ENCODE assay signal across 1 fruit fly cellular context in genomic region chr2L:19430343-19430742, dm6.
TF ChIP-seq lines count a peak whose summit lies in the region.

Gene RtcB (plus strand): TSS chr2L:19430643.

TF ChIP-seq in whole organism, embryonic, 481 proteins besides CTCF, POLR2A, EP300 and RAD21 (continued from another document and continues in another):
- TF ChIP-seq CG17829 (tag; optimal IDR thresholded peaks at IDR 0.05; lab: Kevin White, UChicago) (peak; percentile 18), CG11456 (GFP tag; IDR thresholded peaks at IDR 0.05; lab: Robert Waterston, UW) (no peak), CHES-1-like (GFP tag; optimal IDR thresholded peaks at IDR 0.05; lab: Kevin White, UChicago) (no peak), CG4820 (GFP tag; optimal IDR thresholded peaks at IDR 0.05; lab: Kevin White, UChicago) (no peak), CG7271 (tag; optimal IDR thresholded peaks at IDR 0.05; lab: Kevin White, UChicago) (no peak), Rfx (GFP tag; IDR thresholded peaks at IDR 0.05; lab: Robert Waterston, UW) (no peak; the same call in 1 of the 2 replicates), phol (tag; optimal IDR thresholded peaks at IDR 0.05; lab: Kevin White, UChicago) (peak; percentile 54), pnt (GFP tag; optimal IDR thresholded peaks at IDR 0.05; lab: Kevin White, UChicago) (no peak), disco-r (GFP tag; optimal IDR thresholded peaks at IDR 0.05; lab: Kevin White, UChicago) (no peak), C15 (GFP tag; IDR thresholded peaks at IDR 0.05; lab: Robert Waterston, UW) (no peak), tll (GFP tag; optimal IDR thresholded peaks at IDR 0.05; lab: Kevin White, UChicago) (no peak), H15 (GFP tag; IDR thresholded peaks at IDR 0.05; lab: Robert Waterston, UW) (no peak), psq (GFP tag; optimal IDR thresholded peaks at IDR 0.05; lab: Kevin White, UChicago) (no peak), mam (GFP tag; optimal IDR thresholded peaks at IDR 0.05; lab: Kevin White, UChicago) (no peak), Nf-YA (GFP tag; IDR thresholded peaks at IDR 0.05; lab: Robert Waterston, UW) (no peak), ken (GFP tag; IDR thresholded peaks at IDR 0.05; lab: Robert Waterston, UW) (no peak), dmrt11E (tag; optimal IDR thresholded peaks at IDR 0.05; lab: Kevin White, UChicago) (no peak), Trl (optimal IDR thresholded peaks at IDR 0.05; lab: Kevin White, UChicago) (no peak), Trl (GFP tag; optimal IDR thresholded peaks at IDR 0.05; lab: Kevin White, UChicago) (no peak), aop (GFP tag; IDR thresholded peaks at IDR 0.05; lab: Robert Waterston, UW) (no peak), crp (GFP tag; optimal IDR thresholded peaks at IDR 0.05; lab: Kevin White, UChicago) (peak in 1 of 2 experiments; percentile 66), sens (GFP tag; lab: Kevin White, UChicago) (peak; percentile 38), CG4854 (GFP tag; optimal IDR thresholded peaks at IDR 0.05; lab: Kevin White, UChicago) (no peak), dpn (GFP tag; optimal IDR thresholded peaks at IDR 0.05; lab: Kevin White, UChicago) (no peak), sna (GFP tag; IDR thresholded peaks at IDR 0.05; lab: Robert Waterston, UW; ENCODE audit: partially characterized antibody) (peak; percentile 98), CG10431 (GFP tag; optimal IDR thresholded peaks at IDR 0.05; lab: Kevin White, UChicago) (no peak), CG2120 (GFP tag; optimal IDR thresholded peaks at IDR 0.05; lab: Kevin White, UChicago) (peak; percentile 30), CG13287 (GFP tag; IDR thresholded peaks at IDR 0.05; lab: Robert Waterston, UW; ENCODE audit: partially characterized antibody) (peak; percentile 97), Dip3 (GFP tag; optimal IDR thresholded peaks at IDR 0.05; lab: Kevin White, UChicago) (no peak), CG2199 (GFP tag; IDR thresholded peaks at IDR 0.05; lab: Robert Waterston, UW) (no peak), CG14667 (GFP tag; IDR thresholded peaks at IDR 0.05; lab: Robert Waterston, UW) (no peak), crc (GFP tag; optimal IDR thresholded peaks at IDR 0.05; lab: Kevin White, UChicago) (no peak), Gug (GFP tag; IDR thresholded peaks at IDR 0.05; lab: Robert Waterston, UW) (no peak), CG17802 (tag; optimal IDR thresholded peaks at IDR 0.05; lab: Kevin White, UChicago) (peak; percentile 9), dysf (GFP tag; IDR thresholded peaks at IDR 0.05; lab: Robert Waterston, UW) (no peak), CG30431 (GFP tag; optimal IDR thresholded peaks at IDR 0.05; lab: Kevin White, UChicago) (no peak), jigr1 (GFP tag; IDR thresholded peaks at IDR 0.05; lab: Robert Waterston, UW) (no peak), Oli (tag; optimal IDR thresholded peaks at IDR 0.05; lab: Kevin White, UChicago) (no peak), br (optimal IDR thresholded peaks at IDR 0.05; lab: Kevin White, UChicago) (no peak), pb (GFP tag; optimal IDR thresholded peaks at IDR 0.05; lab: Kevin White, UChicago) (no peak), tna (GFP tag; IDR thresholded peaks at IDR 0.05; lab: Robert Waterston, UW; ENCODE audit: partially characterized antibody) (peak; percentile 91), CG17912 (GFP tag; optimal IDR thresholded peaks at IDR 0.05; lab: Kevin White, UChicago) (no peak), eve (GFP tag; optimal IDR thresholded peaks at IDR 0.05; lab: Kevin White, UChicago) (no peak), B-H1 (GFP tag; IDR thresholded peaks at IDR 0.05; lab: Robert Waterston, UW) (no peak), CG8924 (tag; optimal IDR thresholded peaks at IDR 0.05; lab: Kevin White, UChicago) (no peak), CG31365 (tag; optimal IDR thresholded peaks at IDR 0.05; lab: Kevin White, UChicago) (peak; percentile 97), Xbp1 (GFP tag; optimal IDR thresholded peaks at IDR 0.05; lab: Kevin White, UChicago) (no peak), YL-1 (GFP tag; optimal IDR thresholded peaks at IDR 0.05; lab: Kevin White, UChicago) (no peak), gce (GFP tag; IDR thresholded peaks at IDR 0.05; lab: Robert Waterston, UW) (no peak), MESR4 (GFP tag; optimal IDR thresholded peaks at IDR 0.05; lab: Kevin White, UChicago) (no peak), tin (GFP tag; optimal IDR thresholded peaks at IDR 0.05; lab: Kevin White, UChicago) (no peak), CG18764 (GFP tag; optimal IDR thresholded peaks at IDR 0.05; lab: Kevin White, UChicago) (no peak), her (GFP tag; optimal IDR thresholded peaks at IDR 0.05; lab: Kevin White, UChicago) (no peak), grn (GFP tag; optimal IDR thresholded peaks at IDR 0.05; lab: Kevin White, UChicago) (no peak), CG16813 (GFP tag; IDR thresholded peaks at IDR 0.05; lab: Robert Waterston, UW; ENCODE audit: partially characterized antibody) (peak; percentile 98), tgo (GFP tag; IDR thresholded peaks at IDR 0.05; lab: Robert Waterston, UW) (peak; percentile 15; the same call in 1 of the 3 replicates), seq (GFP tag; IDR thresholded peaks at IDR 0.05; lab: Robert Waterston, UW) (no peak), HmgZ (tag; optimal IDR thresholded peaks at IDR 0.05; lab: Kevin White, UChicago) (peak; percentile 61), Vsx1 (GFP tag; optimal IDR thresholded peaks at IDR 0.05; lab: Kevin White, UChicago) (no peak), wdn (GFP tag; IDR thresholded peaks at IDR 0.05; lab: Robert Waterston, UW) (no peak), CG7928 (GFP tag; optimal IDR thresholded peaks at IDR 0.05; lab: Kevin White, UChicago) (no peak), Pdp1 (GFP tag; optimal IDR thresholded peaks at IDR 0.05; lab: Kevin White, UChicago) (no peak), ftz-f1 (GFP tag; optimal IDR thresholded peaks at IDR 0.05; lab: Kevin White, UChicago) (no peak), HLHmδ (GFP tag; optimal IDR thresholded peaks at IDR 0.05; lab: Kevin White, UChicago) (no peak), dati (GFP tag; IDR thresholded peaks at IDR 0.05; lab: Robert Waterston, UW) (no peak), Deaf1 (tag; optimal IDR thresholded peaks at IDR 0.05; lab: Kevin White, UChicago) (no peak), Eip74EF (GFP tag; optimal IDR thresholded peaks at IDR 0.05; lab: Kevin White, UChicago) (no peak), chn (GFP tag; optimal IDR thresholded peaks at IDR 0.05; lab: Kevin White, UChicago) (no peak), BEAF-32 (GFP tag; optimal IDR thresholded peaks at IDR 0.05; lab: Kevin White, UChicago) (peak; percentile 97), run (tag; optimal IDR thresholded peaks at IDR 0.05; lab: Kevin White, UChicago) (no peak), CG14441 (GFP tag; IDR thresholded peaks at IDR 0.05; lab: Robert Waterston, UW) (no peak), ranshi (GFP tag; IDR thresholded peaks at IDR 0.05; lab: Robert Waterston, UW) (no peak), CG32532 (GFP tag; IDR thresholded peaks at IDR 0.05; lab: Robert Waterston, UW) (0 out of 2 replicates have a peak, but pooled peaks have one; percentile 21), CG12744 (GFP tag; optimal IDR thresholded peaks at IDR 0.05; lab: Kevin White, UChicago) (no peak), dan (GFP tag; IDR thresholded peaks at IDR 0.05; lab: Robert Waterston, UW) (no peak), lilli (GFP tag; optimal IDR thresholded peaks at IDR 0.05; lab: Kevin White, UChicago) (peak; percentile 17), ttk (GFP tag; IDR thresholded peaks at IDR 0.05; lab: Robert Waterston, UW) (no peak), insv (GFP tag; optimal IDR thresholded peaks at IDR 0.05; lab: Kevin White, UChicago) (peak in 1 of 2 experiments; percentile 55), ara (GFP tag; IDR thresholded peaks at IDR 0.05; lab: Robert Waterston, UW) (no peak), Sin3A (optimal IDR thresholded peaks at IDR 0.05; lab: Kevin White, UChicago) (peak; percentile 74), CG2678 (tag; optimal IDR thresholded peaks at IDR 0.05; lab: Kevin White, UChicago) (no peak), sc (optimal IDR thresholded peaks at IDR 0.05; lab: Kevin White, UChicago) (no peak), sc (GFP tag; optimal IDR thresholded peaks at IDR 0.05; lab: Kevin White, UChicago) (no peak), sens-2 (GFP tag; IDR thresholded peaks at IDR 0.05; lab: Robert Waterston, UW) (no peak), dmrt99B (tag; optimal IDR thresholded peaks at IDR 0.05; lab: Kevin White, UChicago) (no peak), gem (tag; optimal IDR thresholded peaks at IDR 0.05; lab: Kevin White, UChicago) (peak; percentile 19), Side (GFP tag; optimal IDR thresholded peaks at IDR 0.05; lab: Kevin White, UChicago) (no peak), Spps (tag; optimal IDR thresholded peaks at IDR 0.05; lab: Kevin White, UChicago) (no peak), nmo (GFP tag; optimal IDR thresholded peaks at IDR 0.05; lab: Kevin White, UChicago) (peak; percentile 74), zfh2 (GFP tag; optimal IDR thresholded peaks at IDR 0.05; lab: Kevin White, UChicago) (no peak), jumu (GFP tag; optimal IDR thresholded peaks at IDR 0.05; lab: Kevin White, UChicago) (no peak), crol (GFP tag; IDR thresholded peaks at IDR 0.05; lab: Robert Waterston, UW) (no peak), Opbp (GFP tag; IDR thresholded peaks at IDR 0.05; lab: Robert Waterston, UW; ENCODE audit: partially characterized antibody) (peak; percentile 93), CG11398 (GFP tag; optimal IDR thresholded peaks at IDR 0.05; lab: Kevin White, UChicago) (no peak), yki (optimal IDR thresholded peaks at IDR 0.05; lab: Kevin White, UChicago) (no peak), Bteb2 (GFP tag; optimal IDR thresholded peaks at IDR 0.05; lab: Kevin White, UChicago) (no peak), CG12155 (GFP tag; optimal IDR thresholded peaks at IDR 0.05; lab: Kevin White, UChicago) (no peak), Jarid2 (GFP tag; optimal IDR thresholded peaks at IDR 0.05; lab: Kevin White, UChicago) (no peak), CG2116 (GFP tag; optimal IDR thresholded peaks at IDR 0.05; lab: Kevin White, UChicago) (peak; percentile 64), CG3847 (GFP tag; IDR thresholded peaks at IDR 0.05; lab: Robert Waterston, UW) (no peak), CG4730 (GFP tag; IDR thresholded peaks at IDR 0.05; lab: Robert Waterston, UW) (no peak), E2f1 (GFP tag; IDR thresholded peaks at IDR 0.05; lab: Robert Waterston, UW) (no peak), mirr (GFP tag; optimal IDR thresholded peaks at IDR 0.05; lab: Kevin White, UChicago) (no peak), usp (GFP tag; optimal IDR thresholded peaks at IDR 0.05; lab: Kevin White, UChicago) (no peak), Dbx (GFP tag; IDR thresholded peaks at IDR 0.05; lab: Robert Waterston, UW) (0 out of 3 replicates have a peak, but pooled peaks have one; percentile 33), corto (GFP tag; optimal IDR thresholded peaks at IDR 0.05; lab: Kevin White, UChicago) (no peak), CG9609 (GFP tag; optimal IDR thresholded peaks at IDR 0.05; lab: Kevin White, UChicago) (no peak), ERR (GFP tag; optimal IDR thresholded peaks at IDR 0.05; lab: Kevin White, UChicago) (no peak), row (GFP tag; IDR thresholded peaks at IDR 0.05; lab: Robert Waterston, UW) (peak; percentile 62), CG17568 (GFP tag; optimal IDR thresholded peaks at IDR 0.05; lab: Kevin White, UChicago) (no peak), hth (optimal IDR thresholded peaks at IDR 0.05; lab: Kevin White, UChicago) (no peak), ssp (GFP tag; IDR thresholded peaks at IDR 0.05; lab: Robert Waterston, UW) (peak; percentile 64), unpg (GFP tag; optimal IDR thresholded peaks at IDR 0.05; lab: Kevin White, UChicago) (no peak), Sry-β (GFP tag; optimal IDR thresholded peaks at IDR 0.05; lab: Kevin White, UChicago) (no peak), Xrp1 (GFP tag; IDR thresholded peaks at IDR 0.05; lab: Robert Waterston, UW) (peak; percentile 24; the same call in 1 of the 2 replicates), CG2129 (GFP tag; IDR thresholded peaks at IDR 0.05; lab: Robert Waterston, UW; ENCODE audit: partially characterized antibody) (peak; percentile 96), CG9932 (GFP tag; IDR thresholded peaks at IDR 0.05; lab: Robert Waterston, UW) (peak; percentile 46; the same call in 1 of the 2 replicates), NK7.1 (GFP tag; optimal IDR thresholded peaks at IDR 0.05; lab: Kevin White, UChicago) (no peak), pho (GFP tag; optimal IDR thresholded peaks at IDR 0.05; lab: Kevin White, UChicago) (peak; percentile 34), fu2 (GFP tag; optimal IDR thresholded peaks at IDR 0.05; lab: Kevin White, UChicago) (no peak), odd (GFP tag; optimal IDR thresholded peaks at IDR 0.05; lab: Kevin White, UChicago) (no peak), CG15073 (GFP tag; optimal IDR thresholded peaks at IDR 0.05; lab: Kevin White, UChicago) (no peak), CG34224 (GFP tag; IDR thresholded peaks at IDR 0.05; lab: Robert Waterston, UW; ENCODE audit: partially characterized antibody) (peak; percentile 89), amos (GFP tag; IDR thresholded peaks at IDR 0.05; lab: Robert Waterston, UW; ENCODE audit: partially characterized antibody) (peak; percentile 95), chm (GFP tag; IDR thresholded peaks at IDR 0.05; lab: Robert Waterston, UW) (no peak), CG12219 (GFP tag; optimal IDR thresholded peaks at IDR 0.05; lab: Kevin White, UChicago) (no peak), Drgx (GFP tag; IDR thresholded peaks at IDR 0.05; lab: Robert Waterston, UW) (no peak), btn (GFP tag; optimal IDR thresholded peaks at IDR 0.05; lab: Kevin White, UChicago) (no peak), Antp (GFP tag; optimal IDR thresholded peaks at IDR 0.05; lab: Kevin White, UChicago) (no peak), CrebB (tag; optimal IDR thresholded peaks at IDR 0.05; lab: Kevin White, UChicago) (no peak), CG15696 (tag; optimal IDR thresholded peaks at IDR 0.05; lab: Kevin White, UChicago) (no peak), CG14965 (GFP tag; optimal IDR thresholded peaks at IDR 0.05; lab: Kevin White, UChicago; ENCODE audit: borderline replicate concordance) (no peak), Poxn (GFP tag; IDR thresholded peaks at IDR 0.05; lab: Robert Waterston, UW) (no peak), bab2 (GFP tag; optimal IDR thresholded peaks at IDR 0.05; lab: Kevin White, UChicago) (no peak), Atf6 (GFP tag; IDR thresholded peaks at IDR 0.05; lab: Robert Waterston, UW) (no peak), CG1647 (GFP tag; optimal IDR thresholded peaks at IDR 0.05; lab: Kevin White, UChicago) (no peak), cwo (GFP tag; optimal IDR thresholded peaks at IDR 0.05; lab: Kevin White, UChicago) (no peak), pan (optimal IDR thresholded peaks at IDR 0.05; lab: Kevin White, UChicago) (no peak), pan (GFP tag; optimal IDR thresholded peaks at IDR 0.05 in 1 of 2, IDR thresholded peaks at IDR 0.05 in 1 of 2) (no peak)
